Fruit fly (Drosophila melanogaster) whole organism, prepupa: ENCODE data around the gene Sse.

ENCODE experiments used
- Blimp-1 ChIP-seq: fragments of 200-800 bp; sonication (Bioruptor generic); optimal IDR thresholded peaks from 3 replicates; lab custom pipeline; 2017; ENCODE audit warnings: missing biosample characterization, missing genetic modification characterization, mild to moderate bottlenecking, moderate library complexity, missing genetic modification reagents
- CG10631 ChIP-seq: fragments of 200-800 bp; sonication (Bioruptor generic); optimal IDR thresholded peaks from 2 replicates; lab custom pipeline; 2016; ENCODE audit warnings: missing biosample characterization, missing genetic modification characterization
- CG11762 ChIP-seq: fragments of 200-800 bp; sonication (Bioruptor generic); optimal IDR thresholded peaks from 3 replicates; lab custom pipeline; 2016; ENCODE audit warnings: missing biosample characterization, missing genetic modification characterization; ENCODE audit not compliant: insufficient read depth
- CG11902 ChIP-seq: fragments of 200-800 bp; sonication (Bioruptor generic); optimal IDR thresholded peaks from 3 replicates; lab custom pipeline; 2016; ENCODE audit warnings: missing biosample characterization, missing genetic modification characterization
- CG1621 ChIP-seq: fragments of 200-800 bp; sonication (Bioruptor generic); optimal IDR thresholded peaks from 3 replicates; lab custom pipeline; 2018; ENCODE audit warnings: missing biosample characterization, mild to moderate bottlenecking, missing genetic modification characterization
- CG3032 ChIP-seq: fragments of 200-800 bp; optimal IDR thresholded peaks from 2 replicates; lab custom pipeline; 2019; ENCODE audit warnings: missing biosample characterization, mild to moderate bottlenecking, missing genetic modification characterization, moderate library complexity
- CG31627 ChIP-seq: fragments of 200-800 bp; sonication (Bioruptor generic); optimal IDR thresholded peaks from 3 replicates; lab custom pipeline; 2016; ENCODE audit warnings: missing biosample characterization, missing genetic modification characterization
- CG34406 ChIP-seq: fragments of 200-800 bp; sonication (Bioruptor generic); optimal IDR thresholded peaks from 3 replicates; lab custom pipeline; 2016; ENCODE audit warnings: missing biosample characterization, missing genetic modification characterization
- CG4318 ChIP-seq: fragments of 200-800 bp; sonication (Bioruptor generic); optimal IDR thresholded peaks from 3 replicates; lab custom pipeline; 2017; ENCODE audit warnings: missing biosample characterization, mild to moderate bottlenecking, missing genetic modification characterization
- CG6276 ChIP-seq: fragments of 200-800 bp; sonication (Bioruptor generic); optimal IDR thresholded peaks from 2 replicates; lab custom pipeline; 2017; ENCODE audit warnings: missing biosample characterization, mild to moderate bottlenecking, missing genetic modification characterization
- CG6792 ChIP-seq: fragments of 200-800 bp; sonication (Bioruptor generic); optimal IDR thresholded peaks from 3 replicates; lab custom pipeline; 2016; ENCODE audit warnings: missing biosample characterization, missing genetic modification characterization
- CG6854 ChIP-seq: fragments of 200-800 bp; sonication (Bioruptor generic); optimal IDR thresholded peaks from 2 replicates; lab custom pipeline; 2017; ENCODE audit warnings: missing biosample characterization, mild to moderate bottlenecking, missing genetic modification characterization
- CG8319 ChIP-seq: fragments of 200-800 bp; sonication (Bioruptor generic); optimal IDR thresholded peaks from 3 replicates; lab custom pipeline; 2016; ENCODE audit warnings: missing biosample characterization, missing genetic modification characterization
- CG9139 ChIP-seq: fragments of 200-800 bp; sonication (Bioruptor generic); optimal IDR thresholded peaks from 3 replicates; lab custom pipeline; 2017; ENCODE audit warnings: missing biosample characterization, mild to moderate bottlenecking, missing genetic modification characterization
- Eip75B ChIP-seq: fragments of 200-800 bp; sonication (Bioruptor generic); optimal IDR thresholded peaks from 3 replicates; lab custom pipeline; 2016; ENCODE audit warnings: missing biosample characterization, missing genetic modification characterization
- Eip78C ChIP-seq: fragments of 200-800 bp; sonication (Bioruptor generic); peaks from one replicate; lab custom pipeline; 2016; ENCODE audit warnings: missing biosample characterization, missing genetic modification characterization
- Eip93F ChIP-seq: fragments of 200-800 bp; sonication (Bioruptor generic); optimal IDR thresholded peaks from 2 replicates; lab custom pipeline; 2016; ENCODE audit warnings: missing biosample characterization, mild to moderate bottlenecking, missing genetic modification characterization
- Hr4 ChIP-seq: fragments of 200-800 bp; sonication (Bioruptor generic); optimal IDR thresholded peaks from 3 replicates; lab custom pipeline; 2016; ENCODE audit warnings: missing biosample characterization, missing genetic modification characterization
- Lpt ChIP-seq: fragments of 200-800 bp; sonication (Bioruptor generic); optimal IDR thresholded peaks from 3 replicates; lab custom pipeline; 2016; ENCODE audit warnings: missing biosample characterization, missing genetic modification characterization
- OdsH ChIP-seq: fragments of 200-800 bp; sonication (Bioruptor generic); optimal IDR thresholded peaks from 3 replicates; lab custom pipeline; 2016; ENCODE audit warnings: missing biosample characterization, missing genetic modification characterization
- Sox102F ChIP-seq: fragments of 200-800 bp; sonication (Bioruptor generic); optimal IDR thresholded peaks from 2 replicates; lab custom pipeline; 2016; ENCODE audit warnings: missing biosample characterization, mild to moderate bottlenecking, missing genetic modification characterization
- Sox14 ChIP-seq: fragments of 200-800 bp; sonication (Bioruptor generic); optimal IDR thresholded peaks from 3 replicates; lab custom pipeline; 2016; ENCODE audit warnings: missing biosample characterization, missing genetic modification characterization
- Sox15 ChIP-seq: fragments of 200-800 bp; sonication (Bioruptor generic); optimal IDR thresholded peaks from 3 replicates; lab custom pipeline; 2016; ENCODE audit warnings: missing biosample characterization, missing genetic modification characterization
- achi ChIP-seq: fragments of 200-800 bp; sonication (Bioruptor generic); optimal IDR thresholded peaks from 3 replicates; lab custom pipeline; 2016; ENCODE audit warnings: missing biosample characterization, missing genetic modification characterization
- cyc ChIP-seq: fragments of 200-800 bp; sonication (Bioruptor generic); optimal IDR thresholded peaks from 3 replicates; lab custom pipeline; 2016; ENCODE audit warnings: missing biosample characterization, missing genetic modification characterization
- dac ChIP-seq: fragments of 200-800 bp; sonication (Bioruptor generic); optimal IDR thresholded peaks from 2 replicates; lab custom pipeline; 2017; ENCODE audit warnings: missing biosample characterization, mild to moderate bottlenecking, missing genetic modification characterization
- eg ChIP-seq: fragments of 200-800 bp; sonication (Bioruptor generic); IDR thresholded peaks from 3 replicates; pipeline ENCODE4 v1.3.6; 2022; ENCODE audit warnings: missing biosample characterization, missing genetic modification characterization
- esn ChIP-seq: fragments of 200-800 bp; sonication (Bioruptor generic); optimal IDR thresholded peaks from 2 replicates; lab custom pipeline; 2016; ENCODE audit warnings: missing biosample characterization, mild to moderate bottlenecking, missing genetic modification characterization, moderate library complexity
- fd85E ChIP-seq: fragments of 200-800 bp; sonication (Bioruptor generic); optimal IDR thresholded peaks from 3 replicates; lab custom pipeline; 2016; ENCODE audit warnings: missing biosample characterization, missing genetic modification characterization
- pdm3 ChIP-seq: fragments of 200-800 bp; sonication (Bioruptor generic); optimal IDR thresholded peaks from 3 replicates; lab custom pipeline; 2016; ENCODE audit warnings: missing biosample characterization, missing genetic modification characterization
- spab ChIP-seq: fragments of 200-800 bp; sonication (Bioruptor generic); optimal IDR thresholded peaks from 2 replicates; lab custom pipeline; 2017; ENCODE audit warnings: missing biosample characterization, mild to moderate bottlenecking, missing genetic modification characterization, missing genetic modification reagents
- svp ChIP-seq: fragments of 200-800 bp; sonication (Bioruptor generic); peaks from one replicate; lab custom pipeline; 2016; ENCODE audit warnings: missing biosample characterization, missing genetic modification characterization
- topi ChIP-seq: fragments of 200-800 bp; sonication (Bioruptor generic); optimal IDR thresholded peaks from 3 replicates; lab custom pipeline; 2016; ENCODE audit warnings: missing biosample characterization, missing genetic modification characterization

The Sse gene

dm6 chr3L:5665434-5665833 is 3.4 kb upstream of the Sse start:
- TF ChIP-seq eg (GFP tag; lab: Robert Waterston, UW) (peak; percentile 45; the same call in 1 of the 3 replicates), Sox102F (GFP tag; lab: Kevin White, UChicago) (no peak)

- TF ChIP-seq OdsH (GFP tag; lab: Kevin White, UChicago) (no peak), CG10631 (GFP tag; lab: Kevin White, UChicago) (no peak), achi (GFP tag; lab: Kevin White, UChicago) (no peak)
These were observed 2.6 kb upstream of the Sse start for dm6 chr3L:5664719-5664973.

DNA sequence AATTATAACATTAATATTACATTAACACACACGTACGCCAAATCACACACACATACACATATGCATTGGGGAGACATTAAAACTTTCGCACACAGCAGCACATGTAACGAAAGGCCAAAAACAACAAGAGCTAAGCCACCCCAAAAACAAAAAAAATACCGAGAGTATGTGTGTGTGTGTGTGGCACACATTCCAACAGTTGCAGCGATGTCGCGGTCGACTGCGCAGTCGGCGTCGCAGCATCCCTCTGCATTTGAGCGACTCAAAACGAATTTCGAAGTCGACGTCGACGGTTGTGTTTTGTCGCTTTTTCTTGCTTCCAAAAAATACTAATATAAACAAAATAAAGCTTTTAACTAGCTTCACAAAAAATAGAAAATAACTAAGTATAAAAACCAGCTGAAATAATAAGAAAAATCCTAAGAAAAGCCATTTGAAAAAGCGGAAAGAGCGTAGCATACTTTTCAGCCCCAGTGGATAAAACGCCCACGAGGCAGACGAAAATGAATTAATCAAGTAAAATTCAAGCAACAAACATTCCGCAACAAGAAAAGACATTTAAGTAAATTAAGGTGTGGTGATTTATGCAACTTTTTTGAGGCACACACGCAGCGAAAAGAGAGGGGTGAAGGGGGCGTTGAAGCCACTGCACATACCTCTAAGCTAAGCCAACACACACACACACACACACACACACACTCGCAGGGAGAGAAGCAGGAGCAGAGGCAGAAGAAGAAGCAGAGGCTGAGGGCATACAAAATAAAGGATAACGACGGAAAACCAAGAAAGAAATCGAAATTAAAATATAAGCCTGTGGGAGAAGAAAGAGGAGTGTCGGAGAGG is 2.0 kb upstream of the Sse start, which contains the start of gene CG46320:
TSS of gene CG46320 (plus strand) at position 246 of the 843 bp plus-strand sequence.
- no peak for TF ChIP-seq spab
- TF ChIP-seq Eip78C (GFP tag; lab: Kevin White, UChicago), result no peak
- TF ChIP-seq CG3032 (tag; lab: Kevin White, UChicago), result no peak
- TF ChIP-seq CG6854 (GFP tag; lab: Kevin White, UChicago), result no peak
- no peak for TF ChIP-seq esn
- TF ChIP-seq CG6276, result no peak
- TF ChIP-seq CG11762 (GFP tag; lab: Kevin White, UChicago), result no peak
- no peak for TF ChIP-seq Hr4 (GFP tag; lab: Kevin White, UChicago)
- TF ChIP-seq Eip93F (GFP tag; lab: Kevin White, UChicago), result no peak
- TF ChIP-seq CG1621, result no peak
- no peak for TF ChIP-seq achi (GFP tag; lab: Kevin White, UChicago)
- TF ChIP-seq Blimp-1 (GFP tag; lab: Kevin White, UChicago), result no peak
- no peak for TF ChIP-seq Lpt (GFP tag; lab: Kevin White, UChicago)
- TF ChIP-seq CG6792, result no peak
- TF ChIP-seq CG8319, result no peak
- TF ChIP-seq CG11902, result no peak
- TF ChIP-seq cyc (GFP tag; lab: Kevin White, UChicago), result no peak
- TF ChIP-seq, all 60 proteins: peak for 0

DNA sequence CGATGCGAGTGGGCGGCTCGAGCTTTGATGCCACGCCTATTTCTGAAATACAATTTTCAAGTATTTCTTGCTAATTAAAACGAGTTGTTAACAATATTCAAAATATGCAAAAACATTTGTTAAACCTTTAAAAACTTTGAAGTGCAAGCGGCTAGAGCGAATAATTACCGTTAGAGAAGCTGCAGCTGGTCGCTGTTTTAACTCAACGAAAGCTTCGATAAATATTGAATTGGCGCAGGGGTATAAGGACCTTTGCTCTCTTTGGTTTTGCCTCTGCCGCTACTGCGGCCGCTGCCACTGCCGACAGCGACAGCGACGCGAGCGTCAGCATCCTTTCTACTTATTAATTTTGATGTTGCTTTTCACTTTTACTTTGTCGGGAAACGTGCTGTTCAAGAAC is 1.2 kb upstream of the Sse start:
- TF ChIP-seq dac (GFP tag; lab: Kevin White, UChicago) (no peak), CG8319 (no peak), Eip78C (GFP tag; lab: Kevin White, UChicago) (peak; percentile 15)

DNA sequence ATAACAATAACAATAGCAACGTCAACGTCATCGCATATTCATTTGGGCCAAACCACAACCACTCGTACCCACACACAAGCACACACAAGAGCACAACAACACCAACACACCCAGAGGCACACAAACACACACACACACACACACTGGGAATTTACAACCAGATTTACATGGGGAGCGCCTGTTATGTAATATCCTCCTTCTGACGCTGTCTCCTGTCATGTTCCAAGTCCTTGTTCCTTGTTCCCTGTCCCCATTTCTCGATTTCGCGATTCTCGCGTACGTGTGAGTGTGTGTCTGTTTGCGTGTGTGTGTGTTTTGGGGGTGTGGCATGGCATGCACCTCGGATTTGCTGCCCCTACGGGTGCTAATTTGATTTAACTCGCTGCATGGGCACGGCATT is 3.7 kb downstream of the Sse start:
- no peak for TF ChIP-seq CG1621
- no peak for TF ChIP-seq fd85E (GFP tag; lab: Kevin White, UChicago)
- TF ChIP-seq CG4318 (GFP tag; lab: Kevin White, UChicago), result no peak

dm6 chr3L:5657221-5657963 is 4.7 kb downstream of the Sse start, which contains the start of gene sif:
Gene sif, plus strand, starts transcription at chr3L:5657913.
- peak; percentile 69 for TF ChIP-seq Blimp-1 (GFP tag; lab: Kevin White, UChicago)
- no peak for TF ChIP-seq eg (GFP tag; lab: Robert Waterston, UW)
- no peak for TF ChIP-seq cyc (GFP tag; lab: Kevin White, UChicago)
- no peak for TF ChIP-seq CG11762 (GFP tag; lab: Kevin White, UChicago)
- no peak for TF ChIP-seq pdm3 (GFP tag; lab: Kevin White, UChicago)
- TF ChIP-seq CG6276, result no peak
- TF ChIP-seq CG31627 (GFP tag; lab: Kevin White, UChicago), result no peak

dm6 chr3L:5655751-5656276 is 6.2 kb downstream of the Sse start:
- no peak for TF ChIP-seq Sox15
- no peak for TF ChIP-seq Eip75B (GFP tag; lab: Kevin White, UChicago)
- TF ChIP-seq OdsH (GFP tag; lab: Kevin White, UChicago), result no peak
- TF ChIP-seq Sox14 (GFP tag; lab: Kevin White, UChicago), result no peak
- no peak for TF ChIP-seq CG34406 (GFP tag; lab: Kevin White, UChicago)
- no peak for TF ChIP-seq topi (GFP tag; lab: Kevin White, UChicago)
- TF ChIP-seq CG9139 (GFP tag; lab: Kevin White, UChicago), result no peak
- TF ChIP-seq svp (GFP tag; lab: Kevin White, UChicago), result peak; percentile 3
- TF ChIP-seq CG31627 (GFP tag; lab: Kevin White, UChicago), result no peak
- TF ChIP-seq, all 60 proteins: peak for 1
